Worm (Caenorhabditis elegans) whole organism, late embryonic: ENCODE data around the gene cyn-16.

Experiments used
- C38D4.7 ChIP-seq: fragments of 200-800 bp; sonication (Bioruptor generic); optimal IDR thresholded peaks from 2 replicates; lab custom pipeline; 2018; ENCODE audit warnings: mild to moderate bottlenecking, missing genetic modification characterization, moderate library complexity, missing compliant biosample characterization
- F13H6.1 ChIP-seq: sonication (generic microtip); optimal IDR thresholded peaks from 2 replicates; lab custom pipeline; 2016; ENCODE audit warnings: missing genetic modification characterization, missing compliant biosample characterization
- K02D7.2 ChIP-seq: sonication (generic microtip); optimal IDR thresholded peaks from 2 replicates; lab custom pipeline; 2017; ENCODE audit warnings: mild to moderate bottlenecking, missing genetic modification characterization, missing compliant biosample characterization
- K09A11.1 ChIP-seq: sonication (generic microtip); optimal IDR thresholded peaks from 2 replicates; lab custom pipeline; 2017; ENCODE audit warnings: antibody characterized with exemption, mild to moderate bottlenecking, missing genetic modification characterization, missing compliant biosample characterization; ENCODE audit not compliant: insufficient read depth
- T23F11.4 ChIP-seq: fragments of 200-800 bp; sonication (Bioruptor generic); optimal IDR thresholded peaks from 2 replicates; lab custom pipeline; 2018; ENCODE audit warnings: mild to moderate bottlenecking, missing genetic modification characterization, missing compliant biosample characterization
- Y22D7AL.16 ChIP-seq: sonication (generic microtip); optimal IDR thresholded peaks from 2 replicates; lab custom pipeline; 2016; ENCODE audit warnings: missing genetic modification characterization, missing compliant biosample characterization
- ahr-1 ChIP-seq: sonication (generic microtip); optimal IDR thresholded peaks from 2 replicates; lab custom pipeline; 2016; ENCODE audit warnings: missing genetic modification characterization, missing compliant biosample characterization
- ama-1 ChIP-seq: fragments of 150-350 bp; optimal IDR thresholded peaks from 2 replicates; lab custom pipeline; 2014
- ceh-14 ChIP-seq: sonication (generic microtip); optimal IDR thresholded peaks from 2 replicates; lab custom pipeline; 2016; ENCODE audit warnings: missing genotype, missing genetic modification characterization, missing compliant biosample characterization
- ceh-18 ChIP-seq: sonication (generic microtip); optimal IDR thresholded peaks from 2 replicates; lab custom pipeline; 2016; ENCODE audit warnings: missing genetic modification characterization, missing compliant biosample characterization
- ceh-2 ChIP-seq: sonication (generic microtip); optimal IDR thresholded peaks from 2 replicates; lab custom pipeline; 2016; ENCODE audit warnings: missing genotype, missing genetic modification characterization, missing compliant biosample characterization
- ceh-22 ChIP-seq: sonication (generic microtip); optimal IDR thresholded peaks from 2 replicates; lab custom pipeline; 2017; ENCODE audit warnings: missing biosample characterization, missing genetic modification characterization
- ceh-30 ChIP-seq: fragments of 150-350 bp; optimal IDR thresholded peaks from 2 replicates; lab custom pipeline; 2014; ENCODE audit warnings: missing biosample characterization, missing genetic modification characterization
- ceh-31 ChIP-seq: sonication (generic microtip); optimal IDR thresholded peaks from 2 replicates; lab custom pipeline; 2016; ENCODE audit warnings: missing genetic modification characterization, missing compliant biosample characterization
- ceh-34 ChIP-seq: sonication (generic microtip); optimal IDR thresholded peaks from 2 replicates; lab custom pipeline; 2016; ENCODE audit warnings: mild to moderate bottlenecking, missing genetic modification characterization, missing compliant biosample characterization
- ceh-48 ChIP-seq: sonication (generic microtip); optimal IDR thresholded peaks from 2 replicates; lab custom pipeline; 2016; ENCODE audit warnings: missing genetic modification characterization, inconsistent platforms, missing compliant biosample characterization
- ceh-6 ChIP-seq: fragments of 200-800 bp; sonication (Bioruptor generic); optimal IDR thresholded peaks from 2 replicates; lab custom pipeline; 2018; ENCODE audit warnings: mild to moderate bottlenecking, missing genetic modification characterization, missing compliant biosample characterization
- ceh-9 ChIP-seq: sonication (generic microtip); optimal IDR thresholded peaks from 2 replicates; lab custom pipeline; 2016; ENCODE audit warnings: mild to moderate bottlenecking, missing genetic modification characterization, inconsistent platforms, missing compliant biosample characterization
- dmd-4 ChIP-seq: sonication (generic microtip); optimal IDR thresholded peaks from 2 replicates; lab custom pipeline; 2016; ENCODE audit warnings: borderline replicate concordance, missing genetic modification characterization, missing compliant biosample characterization
- elt-2 ChIP-seq: sonication (generic microtip); optimal IDR thresholded peaks from 2 replicates; lab custom pipeline; 2016; ENCODE audit warnings: missing genetic modification reagents, missing genetic modification characterization, missing compliant biosample characterization
- eyg-1 ChIP-seq: sonication (generic microtip); optimal IDR thresholded peaks from 2 replicates; lab custom pipeline; 2016; ENCODE audit warnings: missing genotype, missing genetic modification characterization, missing compliant biosample characterization
- fax-1 ChIP-seq: sonication (generic microtip); optimal IDR thresholded peaks from 2 replicates; lab custom pipeline; 2016; ENCODE audit warnings: missing genotype, missing genetic modification characterization, missing compliant biosample characterization
- fkh-10 ChIP-seq: fragments of 150-350 bp; optimal IDR thresholded peaks from 2 replicates; lab custom pipeline; 2014; ENCODE audit warnings: missing biosample characterization, missing genetic modification reagents, missing genetic modification characterization
- gmeb-2 ChIP-seq: sonication (generic microtip); optimal IDR thresholded peaks from 2 replicates; lab custom pipeline; 2016; ENCODE audit warnings: missing genetic modification characterization, inconsistent platforms, missing compliant biosample characterization
- hlh-13 ChIP-seq: fragments of 200-800 bp; sonication (Bioruptor generic); optimal IDR thresholded peaks from 2 replicates; lab custom pipeline; 2018; ENCODE audit warnings: mild to moderate bottlenecking, missing genetic modification characterization, missing compliant biosample characterization
- hlh-30 ChIP-seq: sonication (generic microtip); optimal IDR thresholded peaks from 2 replicates; lab custom pipeline; 2017; ENCODE audit warnings: antibody characterized with exemption, missing genetic modification characterization, missing compliant biosample characterization; ENCODE audit not compliant: insufficient read depth
- hlh-8 ChIP-seq: sonication (generic microtip); optimal IDR thresholded peaks from 2 replicates; lab custom pipeline; 2016; ENCODE audit warnings: missing genotype, missing genetic modification characterization, missing compliant biosample characterization
- madf-2 ChIP-seq: sonication (generic microtip); optimal IDR thresholded peaks from 2 replicates; lab custom pipeline; 2017; ENCODE audit warnings: missing genetic modification characterization, missing compliant biosample characterization
- nfya-1 ChIP-seq: sonication (generic microtip); optimal IDR thresholded peaks from 2 replicates; lab custom pipeline; 2017; ENCODE audit warnings: missing genetic modification characterization, mild to moderate bottlenecking, missing compliant biosample characterization, antibody characterized with exemption, moderate library complexity
- nhr-11 ChIP-seq: fragments of 150-350 bp; optimal IDR thresholded peaks from 2 replicates; lab custom pipeline; 2014; ENCODE audit warnings: missing biosample characterization, missing genetic modification characterization
- nhr-232 ChIP-seq: sonication (generic microtip); optimal IDR thresholded peaks from 2 replicates; lab custom pipeline; 2016; ENCODE audit warnings: missing genetic modification characterization, missing compliant biosample characterization
- odd-2 ChIP-seq: sonication (generic microtip); optimal IDR thresholded peaks from 2 replicates; lab custom pipeline; 2017; ENCODE audit warnings: antibody characterized with exemption, mild to moderate bottlenecking, missing genetic modification characterization, missing compliant biosample characterization
- pag-3 ChIP-seq: sonication (generic microtip); optimal IDR thresholded peaks from 2 replicates; lab custom pipeline; 2016; ENCODE audit warnings: missing compliant biosample characterization, missing genetic modification characterization, borderline replicate concordance
- pat-9 ChIP-seq: fragments of 200-800 bp; sonication (Bioruptor generic); optimal IDR thresholded peaks from 2 replicates; lab custom pipeline; 2018; ENCODE audit warnings: mild to moderate bottlenecking, missing genetic modification characterization, moderate library complexity, missing compliant biosample characterization
- pax-1 ChIP-seq: fragments of 150-350 bp; optimal IDR thresholded peaks from 2 replicates; lab custom pipeline; 2014; ENCODE audit warnings: missing biosample characterization, missing genetic modification characterization
- pha-2 ChIP-seq: sonication (generic microtip); optimal IDR thresholded peaks from 2 replicates; lab custom pipeline; 2017; ENCODE audit warnings: mild to moderate bottlenecking, missing genetic modification characterization, missing compliant biosample characterization
- pha-4 ChIP-seq: fragments of 150-350 bp; optimal IDR thresholded peaks from 2 replicates; lab custom pipeline; 2018; ENCODE audit warnings: missing biosample characterization, missing genetic modification reagents, missing genetic modification characterization
- pros-1 ChIP-seq: fragments of 150-350 bp; optimal IDR thresholded peaks from 2 replicates; lab custom pipeline; 2014; ENCODE audit warnings: missing biosample characterization, missing genetic modification reagents, missing genetic modification characterization
- rnt-1 ChIP-seq: sonication (generic microtip); optimal IDR thresholded peaks from 2 replicates; lab custom pipeline; 2016; ENCODE audit warnings: missing genetic modification characterization, missing compliant biosample characterization
- sox-2 ChIP-seq: fragments of 200-800 bp; sonication (Bioruptor generic); IDR thresholded peaks from 2 replicates; pipeline ENCODE4 v1.3.6; 2022; ENCODE audit warnings: missing genetic modification reagents, missing genetic modification characterization, missing compliant biosample characterization
- sox-4 ChIP-seq: sonication (generic microtip); optimal IDR thresholded peaks from 2 replicates; lab custom pipeline; 2017; ENCODE audit warnings: mild to moderate bottlenecking, missing genetic modification characterization, inconsistent platforms, missing compliant biosample characterization
- tbx-2 ChIP-seq: sonication (generic microtip); optimal IDR thresholded peaks from 2 replicates; lab custom pipeline; 2016; ENCODE audit warnings: missing genetic modification characterization, missing compliant biosample characterization
- tbx-7 ChIP-seq: sonication (generic microtip); optimal IDR thresholded peaks from 2 replicates; lab custom pipeline; 2016; ENCODE audit warnings: missing genotype, missing genetic modification characterization, missing compliant biosample characterization
- ttx-3 ChIP-seq: sonication (generic microtip); optimal IDR thresholded peaks from 2 replicates; lab custom pipeline; 2016; ENCODE audit warnings: missing genetic modification reagents, missing genetic modification characterization, missing compliant biosample characterization
- unc-3 ChIP-seq, 2 experiments: fragments of 200-800 bp in 1 of 2; sonication (Bioruptor generic) in 1 of 2; sonication (generic microtip) in 1 of 2; conservative IDR thresholded peaks in 1 of 2; optimal IDR thresholded peaks in 1 of 2; 2 replicates each; pipeline versions ENCODE4 v1.3.6 to Lab custom; 2016 to 2022; ENCODE audit warnings: missing compliant biosample characterization in 2 of 2, missing genetic modification characterization in 2 of 2, missing genetic modification reagents in 1 of 2
- unc-55 ChIP-seq: sonication (generic microtip); optimal IDR thresholded peaks from 2 replicates; lab custom pipeline; 2017; ENCODE audit warnings: missing biosample characterization, missing genetic modification reagents, missing genetic modification characterization
- unc-86 ChIP-seq: sonication (generic microtip); optimal IDR thresholded peaks from 2 replicates; lab custom pipeline; 2016; ENCODE audit warnings: missing genetic modification characterization, missing compliant biosample characterization
- ztf-16 ChIP-seq: sonication (generic microtip); optimal IDR thresholded peaks from 2 replicates; lab custom pipeline; 2017; ENCODE audit warnings: missing genetic modification characterization, missing compliant biosample characterization

cyn-16 gene

ce11 chrII:11992701-11993100 is 43.8 kb downstream of the cyn-16 start, which contains the start of gene dhps-1:
TSS of gene dhps-1 (plus strand) at chrII:11993001.
- no peak for TF ChIP-seq ceh-30 (tag; lab: Kevin White, UChicago)
- TF ChIP-seq hlh-13 (GFP tag; lab: Kevin White, UChicago): no peak
- TF ChIP-seq eyg-1 (tag; lab: Kevin White, UChicago): no peak
- TF ChIP-seq nfya-1 (tag; lab: Kevin White, UChicago): no peak
- no peak for TF ChIP-seq ama-1 (lab: Kevin White, UChicago)
- TF ChIP-seq ceh-6: no peak
- no peak for TF ChIP-seq pat-9
- TF ChIP-seq ceh-14: no peak

- no peak for TF ChIP-seq rnt-1 (tag; lab: Kevin White, UChicago)
- no peak for TF ChIP-seq ceh-14
- TF ChIP-seq sox-4 (tag; lab: Kevin White, UChicago): no peak
- no peak for TF ChIP-seq K09A11.1 (tag; lab: Kevin White, UChicago)
- TF ChIP-seq ceh-9 (tag; lab: Kevin White, UChicago): no peak
- TF ChIP-seq Y22D7AL.16: no peak
- no peak for TF ChIP-seq K02D7.2 (tag; lab: Kevin White, UChicago)
- no peak for TF ChIP-seq ahr-1 (tag; lab: Kevin White, UChicago)
- TF ChIP-seq ceh-18: no peak
- no peak for TF ChIP-seq ceh-6
- no peak for TF ChIP-seq tbx-7
- TF ChIP-seq fkh-10: no peak
- no peak for TF ChIP-seq ttx-3
Measured at ce11 chrII:11988724-11989123, 47.8 kb downstream of the cyn-16 start, which contains the start of gene Y17G7B.3. TSS of gene Y17G7B.3 (plus strand) at chrII:11989024.

ce11 chrII:11980110-11980509 is 56.4 kb downstream of the cyn-16 start:
- TF ChIP-seq hlh-8 (tag; lab: Kevin White, UChicago) (peak; percentile 25), pros-1 (tag; lab: Kevin White, UChicago) (no peak), madf-2 (tag; lab: Kevin White, UChicago) (peak; percentile 7), ceh-2 (tag; lab: Kevin White, UChicago) (peak; percentile 59), unc-3 (GFP tag; conservative IDR thresholded peaks at IDR 0.05; lab: Robert Waterston, UW) (0 out of 2 replicates have a peak, but pooled peaks have one; percentile 13), unc-3 (tag; optimal IDR thresholded peaks at IDR 0.05; lab: Kevin White, UChicago) (peak; percentile 35), F13H6.1 (tag; lab: Kevin White, UChicago) (no peak), unc-86 (tag; lab: Kevin White, UChicago) (peak; percentile 19), odd-2 (tag; lab: Kevin White, UChicago) (no peak), rnt-1 (tag; lab: Kevin White, UChicago) (no peak), ahr-1 (tag; lab: Kevin White, UChicago) (peak; percentile 52), sox-4 (tag; lab: Kevin White, UChicago) (no peak), ceh-14 (peak; percentile 78), nhr-232 (tag; lab: Kevin White, UChicago) (no peak), dmd-4 (tag; lab: Kevin White, UChicago) (no peak), fax-1 (tag; lab: Kevin White, UChicago) (peak; percentile 47), ceh-22 (no peak), gmeb-2 (tag; lab: Kevin White, UChicago) (peak; percentile 7), unc-55 (GFP tag; lab: Kevin White, UChicago) (no peak), C38D4.7 (GFP tag; lab: Kevin White, UChicago) (no peak), sox-2 (GFP tag; lab: Robert Waterston, UW) (no peak), pha-4 (tag; lab: Kevin White, UChicago) (no peak), fkh-10 (no peak), ceh-31 (peak; percentile 83), ceh-30 (tag; lab: Kevin White, UChicago) (no peak), pat-9 (no peak), ztf-16 (tag; lab: Kevin White, UChicago) (peak; percentile 24), K02D7.2 (tag; lab: Kevin White, UChicago) (peak; percentile 19), pax-1 (tag; lab: Kevin White, UChicago) (peak; percentile 26), hlh-13 (GFP tag; lab: Kevin White, UChicago) (no peak), tbx-2 (tag; lab: Kevin White, UChicago) (peak; percentile 79), eyg-1 (tag; lab: Kevin White, UChicago) (peak; percentile 21), nhr-11 (tag; lab: Kevin White, UChicago) (no peak), ceh-34 (tag; lab: Kevin White, UChicago) (peak; percentile 47), hlh-30 (no peak), pag-3 (tag; lab: Kevin White, UChicago) (no peak), T23F11.4 (no peak), elt-2 (tag; lab: Kevin White, UChicago) (peak; percentile 70), pha-2 (tag; lab: Kevin White, UChicago) (no peak), ceh-48 (tag; lab: Kevin White, UChicago) (no peak)
